Worm (Caenorhabditis elegans) whole organism, L4 larva: ENCODE results near the gene lido-11.

ENCODE experiments used
- ZK546.5 ChIP-seq, 2 experiments: sonication (generic microtip); optimal IDR thresholded peaks; 2 replicates each; lab custom pipeline; 2017; ENCODE audit warnings: missing biosample characterization in 2 of 2, missing genetic modification characterization in 2 of 2
- aha-1 ChIP-seq: fragments of 150-350 bp; peaks from one replicate; lab custom pipeline; 2014; ENCODE audit warnings: missing biosample characterization, missing genetic modification characterization
- egl-43 ChIP-seq: fragments of 200-800 bp; sonication (Bioruptor generic); IDR thresholded peaks from 2 replicates; pipeline ENCODE4 v1.3.6; 2022; ENCODE audit warnings: missing genetic modification reagents, missing genetic modification characterization, missing compliant biosample characterization
- snpc-1.2 ChIP-seq: fragments of 200-800 bp; sonication (Bioruptor generic); IDR thresholded peaks from 2 replicates; pipeline ENCODE4 v1.3.6; 2022; ENCODE audit warnings: missing genetic modification reagents, missing genetic modification characterization, missing compliant biosample characterization

DNA sequence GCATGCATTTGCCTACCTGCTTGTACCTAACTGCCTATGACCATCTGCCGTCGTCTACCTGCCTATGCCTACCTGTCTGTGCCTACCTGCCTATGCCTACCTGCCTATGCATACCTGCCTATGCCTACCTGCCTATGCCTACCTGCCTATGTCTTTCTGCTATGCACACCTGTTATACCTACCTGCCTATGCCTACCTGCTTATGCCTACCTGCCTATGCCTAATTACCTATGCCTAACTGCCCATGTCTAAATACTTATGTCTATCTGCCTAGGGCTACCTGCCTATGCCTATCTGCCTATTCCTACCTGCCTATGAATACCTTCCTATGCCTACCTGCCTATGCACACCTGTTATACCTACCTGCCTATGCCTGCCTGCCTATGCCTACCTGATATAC is 37.4 kb upstream of the lido-11 start:
- TF ChIP-seq aha-1 (tag; lab: Kevin White, UChicago) = no peak
- no peak for TF ChIP-seq snpc-1.2
- TF ChIP-seq ZK546.5 (tag; optimal IDR thresholded peaks at IDR 0.05; lab: Kevin White, UChicago) = no peak
- TF ChIP-seq egl-43 (GFP tag; lab: Robert Waterston, UW) = no peak
